Worm (Caenorhabditis elegans) whole organism, late embryonic: ENCODE measurements around the gene ntp-1.

ENCODE experiments used
- C38D4.7 ChIP-seq: fragments of 200-800 bp; sonication (Bioruptor generic); optimal IDR thresholded peaks from 2 replicates; lab custom pipeline; 2018; ENCODE audit warnings: mild to moderate bottlenecking, missing genetic modification characterization, moderate library complexity, missing compliant biosample characterization
- K09A11.1 ChIP-seq: sonication (generic microtip); optimal IDR thresholded peaks from 2 replicates; lab custom pipeline; 2017; ENCODE audit warnings: antibody characterized with exemption, mild to moderate bottlenecking, missing genetic modification characterization, missing compliant biosample characterization; ENCODE audit not compliant: insufficient read depth
- Y22D7AL.16 ChIP-seq: sonication (generic microtip); optimal IDR thresholded peaks from 2 replicates; lab custom pipeline; 2016; ENCODE audit warnings: missing genetic modification characterization, missing compliant biosample characterization
- ahr-1 ChIP-seq: sonication (generic microtip); optimal IDR thresholded peaks from 2 replicates; lab custom pipeline; 2016; ENCODE audit warnings: missing genetic modification characterization, missing compliant biosample characterization
- ama-1 ChIP-seq: fragments of 150-350 bp; optimal IDR thresholded peaks from 2 replicates; lab custom pipeline; 2014
- ceh-14 ChIP-seq: sonication (generic microtip); optimal IDR thresholded peaks from 2 replicates; lab custom pipeline; 2016; ENCODE audit warnings: missing genotype, missing genetic modification characterization, missing compliant biosample characterization
- ceh-19 ChIP-seq: fragments of 200-800 bp; sonication (Bioruptor generic); optimal IDR thresholded peaks from 2 replicates; lab custom pipeline; 2018; ENCODE audit warnings: mild to moderate bottlenecking, missing genetic modification characterization, missing compliant biosample characterization
- ceh-2 ChIP-seq: sonication (generic microtip); optimal IDR thresholded peaks from 2 replicates; lab custom pipeline; 2016; ENCODE audit warnings: missing genotype, missing genetic modification characterization, missing compliant biosample characterization
- ceh-22 ChIP-seq: sonication (generic microtip); optimal IDR thresholded peaks from 2 replicates; lab custom pipeline; 2017; ENCODE audit warnings: missing biosample characterization, missing genetic modification characterization
- ceh-24 ChIP-seq: sonication (generic microtip); optimal IDR thresholded peaks from 2 replicates; lab custom pipeline; 2016; ENCODE audit warnings: mild to moderate bottlenecking, missing genetic modification characterization, missing compliant biosample characterization
- ceh-30 ChIP-seq: fragments of 150-350 bp; optimal IDR thresholded peaks from 2 replicates; lab custom pipeline; 2014; ENCODE audit warnings: missing biosample characterization, missing genetic modification characterization
- ceh-31 ChIP-seq: sonication (generic microtip); optimal IDR thresholded peaks from 2 replicates; lab custom pipeline; 2016; ENCODE audit warnings: missing genetic modification characterization, missing compliant biosample characterization
- ceh-34 ChIP-seq: sonication (generic microtip); optimal IDR thresholded peaks from 2 replicates; lab custom pipeline; 2016; ENCODE audit warnings: mild to moderate bottlenecking, missing genetic modification characterization, missing compliant biosample characterization
- ceh-45 ChIP-seq: fragments of 200-800 bp; sonication (Bioruptor generic); IDR thresholded peaks from 2 replicates; pipeline ENCODE4 v1.3.6; 2022; ENCODE audit warnings: missing genetic modification reagents, missing genetic modification characterization, missing compliant biosample characterization
- che-1 ChIP-seq: sonication (generic microtip); optimal IDR thresholded peaks from 2 replicates; lab custom pipeline; 2016; ENCODE audit warnings: mild to moderate bottlenecking, missing genetic modification characterization, missing compliant biosample characterization
- dve-1 ChIP-seq: sonication (generic microtip); optimal IDR thresholded peaks from 2 replicates; lab custom pipeline; 2017; ENCODE audit warnings: antibody characterized with exemption, mild to moderate bottlenecking, missing genetic modification characterization, missing compliant biosample characterization
- elt-2 ChIP-seq: sonication (generic microtip); optimal IDR thresholded peaks from 2 replicates; lab custom pipeline; 2016; ENCODE audit warnings: missing genetic modification reagents, missing genetic modification characterization, missing compliant biosample characterization
- ets-4 ChIP-seq: sonication (generic microtip); optimal IDR thresholded peaks from 2 replicates; lab custom pipeline; 2016; ENCODE audit warnings: missing genetic modification characterization, missing compliant biosample characterization
- eyg-1 ChIP-seq: sonication (generic microtip); optimal IDR thresholded peaks from 2 replicates; lab custom pipeline; 2016; ENCODE audit warnings: missing genotype, missing genetic modification characterization, missing compliant biosample characterization
- fkh-10 ChIP-seq: fragments of 150-350 bp; optimal IDR thresholded peaks from 2 replicates; lab custom pipeline; 2014; ENCODE audit warnings: missing biosample characterization, missing genetic modification reagents, missing genetic modification characterization
- fkh-6 ChIP-seq: sonication (generic microtip); optimal IDR thresholded peaks from 2 replicates; lab custom pipeline; 2016; ENCODE audit warnings: missing genetic modification characterization, missing compliant biosample characterization
- hlh-6 ChIP-seq: sonication (generic microtip); optimal IDR thresholded peaks from 2 replicates; lab custom pipeline; 2016; ENCODE audit warnings: missing genotype, missing genetic modification characterization, missing compliant biosample characterization
- madf-2 ChIP-seq: sonication (generic microtip); optimal IDR thresholded peaks from 2 replicates; lab custom pipeline; 2017; ENCODE audit warnings: missing genetic modification characterization, missing compliant biosample characterization
- nfya-1 ChIP-seq: sonication (generic microtip); optimal IDR thresholded peaks from 2 replicates; lab custom pipeline; 2017; ENCODE audit warnings: missing genetic modification characterization, mild to moderate bottlenecking, missing compliant biosample characterization, antibody characterized with exemption, moderate library complexity
- npax-4 ChIP-seq: sonication (generic microtip); optimal IDR thresholded peaks from 2 replicates; lab custom pipeline; 2016; ENCODE audit warnings: missing genetic modification characterization, missing compliant biosample characterization
- pat-9 ChIP-seq: fragments of 200-800 bp; sonication (Bioruptor generic); optimal IDR thresholded peaks from 2 replicates; lab custom pipeline; 2018; ENCODE audit warnings: mild to moderate bottlenecking, missing genetic modification characterization, moderate library complexity, missing compliant biosample characterization
- pha-2 ChIP-seq: sonication (generic microtip); optimal IDR thresholded peaks from 2 replicates; lab custom pipeline; 2017; ENCODE audit warnings: mild to moderate bottlenecking, missing genetic modification characterization, missing compliant biosample characterization
- pqm-1 ChIP-seq: sonication (generic microtip); optimal IDR thresholded peaks from 2 replicates; lab custom pipeline; 2016; ENCODE audit warnings: missing genetic modification characterization, missing compliant biosample characterization
- ref-2 ChIP-seq: sonication (generic microtip); optimal IDR thresholded peaks from 2 replicates; lab custom pipeline; 2016; ENCODE audit warnings: missing genetic modification characterization, missing compliant biosample characterization
- rnt-1 ChIP-seq: sonication (generic microtip); optimal IDR thresholded peaks from 2 replicates; lab custom pipeline; 2016; ENCODE audit warnings: missing genetic modification characterization, missing compliant biosample characterization
- sdc-2 ChIP-seq: sonication (generic microtip); optimal IDR thresholded peaks from 2 replicates; lab custom pipeline; 2016; ENCODE audit warnings: missing genotype, missing genetic modification characterization, missing compliant biosample characterization
- tbx-7 ChIP-seq: sonication (generic microtip); optimal IDR thresholded peaks from 2 replicates; lab custom pipeline; 2016; ENCODE audit warnings: missing genotype, missing genetic modification characterization, missing compliant biosample characterization
- ttx-3 ChIP-seq: sonication (generic microtip); optimal IDR thresholded peaks from 2 replicates; lab custom pipeline; 2016; ENCODE audit warnings: missing genetic modification reagents, missing genetic modification characterization, missing compliant biosample characterization
- unc-3 ChIP-seq, 2 experiments: fragments of 200-800 bp in 1 of 2; sonication (Bioruptor generic) in 1 of 2; sonication (generic microtip) in 1 of 2; conservative IDR thresholded peaks in 1 of 2; optimal IDR thresholded peaks in 1 of 2; 2 replicates each; pipeline versions ENCODE4 v1.3.6 to Lab custom; 2016 to 2022; ENCODE audit warnings: missing compliant biosample characterization in 2 of 2, missing genetic modification characterization in 2 of 2, missing genetic modification reagents in 1 of 2
- unc-55 ChIP-seq: sonication (generic microtip); optimal IDR thresholded peaks from 2 replicates; lab custom pipeline; 2017; ENCODE audit warnings: missing biosample characterization, missing genetic modification reagents, missing genetic modification characterization
- zip-5 ChIP-seq: sonication (generic microtip); optimal IDR thresholded peaks from 2 replicates; lab custom pipeline; 2016; ENCODE audit warnings: missing genetic modification characterization, missing compliant biosample characterization
- ztf-16 ChIP-seq: sonication (generic microtip); optimal IDR thresholded peaks from 2 replicates; lab custom pipeline; 2017; ENCODE audit warnings: missing genetic modification characterization, missing compliant biosample characterization

The ntp-1 gene

DNA sequence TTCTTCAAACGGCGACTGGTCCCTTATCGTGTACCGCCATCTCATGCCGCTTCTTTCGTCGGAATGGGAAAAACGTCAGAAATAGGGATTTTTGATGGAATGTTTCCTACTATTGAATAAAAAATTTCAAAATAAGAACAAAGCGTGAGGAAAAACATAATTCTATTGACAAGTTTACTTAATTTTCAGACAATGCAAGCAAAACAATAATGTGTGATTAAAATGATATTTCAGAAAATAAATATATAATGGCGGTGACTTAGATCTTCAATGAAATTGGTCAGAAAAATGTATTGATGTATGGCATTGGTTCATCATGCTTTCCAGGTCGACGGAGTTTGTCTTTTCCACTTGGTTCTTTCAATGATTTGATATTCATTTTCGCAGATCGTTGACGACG, at the start of gene ntp-1:
ntp-1 (minus strand) TSS at position 101 of the 400 bp plus-strand sequence.
- no peak for TF ChIP-seq dve-1 (tag; lab: Kevin White, UChicago)
- TF ChIP-seq pat-9 (tag; lab: Kevin White, UChicago): no peak
- no peak for TF ChIP-seq unc-55 (GFP tag; lab: Kevin White, UChicago)
- TF ChIP-seq ceh-22 (tag; lab: Kevin White, UChicago): no peak
- TF ChIP-seq che-1 (tag; lab: Kevin White, UChicago): no peak
- no peak for TF ChIP-seq pha-2 (tag; lab: Kevin White, UChicago)

DNA sequence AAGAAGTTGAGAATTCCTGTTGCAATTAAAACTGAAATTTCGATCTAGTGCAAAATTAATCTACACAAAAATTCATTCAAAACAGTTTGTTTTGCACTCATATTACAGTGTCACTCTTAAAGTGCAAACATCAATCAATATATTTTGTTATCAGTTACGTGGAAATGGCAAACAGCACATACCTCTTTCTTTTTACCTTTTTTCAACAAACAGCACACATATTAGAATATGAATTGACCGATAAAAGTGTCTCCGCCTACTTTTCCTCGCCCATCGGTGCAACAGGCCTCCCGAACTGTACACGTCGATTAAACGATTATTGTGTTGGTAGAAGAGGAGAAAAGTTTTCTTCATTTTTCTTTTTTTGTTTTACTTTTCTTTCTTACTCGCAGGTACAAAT, 46.6 kb upstream of the ntp-1 start:
- TF ChIP-seq elt-2 (tag; lab: Kevin White, UChicago) (peak; percentile 42), dve-1 (tag; lab: Kevin White, UChicago) (no peak)

DNA sequence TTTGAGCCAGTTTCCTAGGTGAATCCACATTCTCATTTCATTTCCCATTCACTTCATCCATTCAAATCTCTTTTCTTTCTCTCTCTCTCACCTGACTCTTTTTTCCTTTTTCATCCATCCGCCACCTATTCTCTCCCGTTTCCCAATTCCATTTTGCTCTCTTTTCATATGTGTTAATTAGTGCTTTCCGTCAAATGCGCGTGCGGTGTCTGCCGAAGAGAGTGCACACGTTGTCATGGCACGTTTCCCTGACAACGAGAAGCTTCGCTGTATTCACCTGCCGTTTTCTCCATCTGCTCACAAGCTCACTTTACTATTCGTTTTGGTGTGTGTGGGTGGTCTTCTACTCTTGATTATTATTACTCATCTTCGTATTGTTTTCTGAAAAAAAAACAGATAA, 45.3 kb upstream of the ntp-1 start:
- TF ChIP-seq nfya-1 (no peak), eyg-1 (tag; lab: Kevin White, UChicago) (no peak), ceh-14 (tag; lab: Kevin White, UChicago) (peak; percentile 65), ceh-31 (tag; lab: Kevin White, UChicago) (peak; percentile 33)

DNA sequence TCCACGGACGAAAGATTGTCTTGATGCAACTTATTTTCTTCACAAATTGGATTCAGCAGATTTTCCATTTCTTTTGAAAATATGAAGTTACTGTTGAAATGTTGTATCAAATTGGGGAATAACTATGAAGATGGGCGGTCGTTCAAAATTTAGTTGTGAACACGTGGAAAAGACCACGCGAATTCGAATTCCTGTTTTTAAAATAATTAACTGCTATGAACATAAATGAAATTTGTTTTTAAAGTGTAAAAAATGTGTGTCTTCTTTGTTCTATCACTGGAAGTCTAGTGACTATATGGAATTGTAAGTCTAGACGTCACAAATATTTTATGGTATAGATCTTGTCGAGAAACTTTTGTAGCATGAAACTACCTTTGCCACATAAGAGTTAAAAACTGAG, 43.8 kb upstream of the ntp-1 start, which contains the start of gene C06A6.7:
C06A6.7 (minus strand) TSS at position 101 of the 400 bp plus-strand sequence.
- no peak for TF ChIP-seq C38D4.7 (GFP tag; lab: Kevin White, UChicago)
- no peak for TF ChIP-seq ceh-34 (tag; lab: Kevin White, UChicago)
- no peak for TF ChIP-seq ref-2 (tag; lab: Kevin White, UChicago)
- TF ChIP-seq ahr-1 (tag; lab: Kevin White, UChicago): no peak
- no peak for TF ChIP-seq madf-2
- TF ChIP-seq K09A11.1 (tag; lab: Kevin White, UChicago): no peak
- no peak for TF ChIP-seq ceh-30 (tag; lab: Kevin White, UChicago)
- TF ChIP-seq npax-4 (tag; lab: Kevin White, UChicago): no peak
- TF ChIP-seq fkh-10 (GFP tag; lab: Kevin White, UChicago): no peak

DNA sequence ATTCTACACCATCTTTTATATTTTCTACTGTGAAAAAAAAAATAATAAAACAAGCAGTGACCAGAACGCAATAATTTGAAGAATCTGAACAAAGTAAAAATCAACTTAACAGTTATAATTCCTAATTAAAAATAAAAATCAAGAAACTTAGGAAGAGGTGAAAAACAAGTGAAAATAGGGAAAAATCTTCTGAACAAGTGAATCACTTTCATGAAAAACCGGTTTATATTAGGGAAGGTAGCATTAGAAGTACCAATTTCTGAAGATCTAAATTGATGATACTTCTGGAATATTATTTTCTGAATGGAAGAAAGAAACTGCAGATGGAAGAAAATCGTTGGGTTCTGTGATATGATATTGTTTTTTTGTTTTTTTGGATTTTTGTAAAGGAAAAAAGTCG, 41.9 kb upstream of the ntp-1 start:
- TF ChIP-seq tbx-7 (tag; lab: Kevin White, UChicago): no peak
- no peak for TF ChIP-seq ceh-45
- TF ChIP-seq fkh-10 (GFP tag; lab: Kevin White, UChicago): no peak
- no peak for TF ChIP-seq unc-3 (GFP tag; conservative IDR thresholded peaks at IDR 0.05; lab: Robert Waterston, UW)
- TF ChIP-seq unc-3 (tag; optimal IDR thresholded peaks at IDR 0.05; lab: Kevin White, UChicago): no peak
- no peak for TF ChIP-seq pqm-1 (tag; lab: Kevin White, UChicago)

- no peak for TF ChIP-seq eyg-1 (tag; lab: Kevin White, UChicago)
- TF ChIP-seq che-1 (tag; lab: Kevin White, UChicago): no peak
- no peak for TF ChIP-seq pat-9 (tag; lab: Kevin White, UChicago)
- TF ChIP-seq ceh-45: no peak
- TF ChIP-seq ama-1 (lab: Kevin White, UChicago): no peak
- TF ChIP-seq ceh-2 (tag; lab: Kevin White, UChicago): no peak
- no peak for TF ChIP-seq ztf-16
- TF ChIP-seq ttx-3: no peak
- no peak for TF ChIP-seq Y22D7AL.16
- no peak for TF ChIP-seq ceh-24
- TF ChIP-seq hlh-6 (tag; lab: Kevin White, UChicago): no peak
- TF ChIP-seq fkh-10 (GFP tag; lab: Kevin White, UChicago): no peak
- TF ChIP-seq rnt-1 (tag; lab: Kevin White, UChicago): no peak
- TF ChIP-seq fkh-6 (tag; lab: Kevin White, UChicago): no peak
- TF ChIP-seq ceh-30 (tag; lab: Kevin White, UChicago): no peak
- TF ChIP-seq zip-5 (tag; lab: Kevin White, UChicago): no peak
- TF ChIP-seq ets-4 (tag; lab: Kevin White, UChicago): no peak
- TF ChIP-seq ceh-31 (tag; lab: Kevin White, UChicago): no peak
- no peak for TF ChIP-seq ceh-19 (GFP tag; lab: Kevin White, UChicago)
- no peak for TF ChIP-seq sdc-2 (tag; lab: Kevin White, UChicago)
Measured at ce11 chrIV:7836030-7836429, 41.4 kb upstream of the ntp-1 start.
